Worm (Caenorhabditis elegans): ENCODE measurements around the gene W06D11.3.

- no peak for TF ChIP-seq mep-1 (tag; optimal IDR thresholded peaks at IDR 0.05)
- TF ChIP-seq aly-2 (tag; optimal IDR thresholded peaks at IDR 0.05) = no peak
- no peak for TF ChIP-seq ceh-32 (tag; optimal IDR thresholded peaks at IDR 0.05; ENCODE audit: poor library complexity)
- TF ChIP-seq madf-5 (GFP tag; IDR thresholded peaks at IDR 0.05) = no peak
- TF ChIP-seq ceh-62 (tag; optimal IDR thresholded peaks at IDR 0.05) = no peak
- no peak for TF ChIP-seq ZK337.2 (GFP tag; IDR thresholded peaks at IDR 0.05)
- TF ChIP-seq ztf-11 (tag; optimal IDR thresholded peaks at IDR 0.05) = no peak
- no peak for TF ChIP-seq ZK546.5 (tag; optimal IDR thresholded peaks at IDR 0.05)
- TF ChIP-seq fos-1 (tag; optimal IDR thresholded peaks at IDR 0.05) = no peak
- TF ChIP-seq cey-2 (tag; optimal IDR thresholded peaks at IDR 0.05; ENCODE audit: borderline replicate concordance, insufficient read depth) = no peak
Measured at ce11 chrX:12337846-12338490, 39.5 kb downstream of the W06D11.3 start, which contains the start of gene srd-44.
